Fruit fly (Drosophila melanogaster) whole organism, embryonic: Measurements from ENCODE around the gene cup.

Source experiments
- Atf6 ChIP-seq: fragments of 200-800 bp; sonication (Bioruptor generic); IDR thresholded peaks from 2 replicates; pipeline ENCODE4 v1.3.6; 2022; ENCODE audit warnings: missing biosample characterization, missing genetic modification characterization
- B-H2 ChIP-seq: fragments of 200-800 bp; sonication (Bioruptor generic); optimal IDR thresholded peaks from 2 replicates; lab custom pipeline; 2018; ENCODE audit warnings: missing biosample characterization, mild to moderate bottlenecking, missing genetic modification characterization
- BEAF-32 ChIP-seq: fragments of 200-800 bp; sonication (Bioruptor generic); optimal IDR thresholded peaks from 3 replicates; lab custom pipeline; 2017; ENCODE audit warnings: missing biosample characterization, missing genetic modification characterization, mild to moderate bottlenecking, moderate library complexity, missing genetic modification reagents
- Blimp-1 ChIP-seq: fragments of 200-800 bp; sonication (Bioruptor generic); optimal IDR thresholded peaks from 3 replicates; lab custom pipeline; 2018; ENCODE audit warnings: missing biosample characterization, missing genetic modification characterization, mild to moderate bottlenecking, moderate library complexity, missing genetic modification reagents
- CG12942 ChIP-seq: fragments of 200-800 bp; sonication (Bioruptor generic); optimal IDR thresholded peaks from 3 replicates; lab custom pipeline; 2016; ENCODE audit warnings: missing biosample characterization, missing genetic modification characterization
- CG15073 ChIP-seq: fragments of 200-800 bp; sonication (Bioruptor generic); optimal IDR thresholded peaks from 2 replicates; lab custom pipeline; 2016; ENCODE audit warnings: missing biosample characterization, missing genetic modification characterization
- CG15479 ChIP-seq: fragments of 200-800 bp; sonication (Bioruptor generic); optimal IDR thresholded peaks from 3 replicates; lab custom pipeline; 2019; ENCODE audit warnings: missing biosample characterization, mild to moderate bottlenecking, missing genetic modification characterization, moderate library complexity
- CG1602 ChIP-seq: fragments of 200-800 bp; sonication (Bioruptor generic); optimal IDR thresholded peaks from 3 replicates; lab custom pipeline; 2016; ENCODE audit warnings: missing biosample characterization, missing genetic modification characterization
- CG17385 ChIP-seq: fragments of 200-800 bp; sonication (Bioruptor generic); optimal IDR thresholded peaks from 3 replicates; lab custom pipeline; 2018; ENCODE audit warnings: missing biosample characterization, mild to moderate bottlenecking, missing genetic modification characterization
- CG33557 ChIP-seq: fragments of 200-800 bp; sonication (Bioruptor generic); optimal IDR thresholded peaks from 2 replicates; lab custom pipeline; 2019; ENCODE audit warnings: missing biosample characterization, mild to moderate bottlenecking, missing genetic modification characterization, moderate library complexity
- CG3726 ChIP-seq: fragments of 200-800 bp; sonication (Bioruptor generic); IDR thresholded peaks from 3 replicates; pipeline ENCODE4, ENCODE4 v1.3.6; 2022; ENCODE audit warnings: missing biosample characterization, missing genetic modification characterization
- CG42726 ChIP-seq: fragments of 200-800 bp; sonication (Bioruptor generic); IDR thresholded peaks from 2 replicates; pipeline ENCODE4 v1.3.6; 2022; ENCODE audit warnings: missing biosample characterization, missing genetic modification characterization; ENCODE audit not compliant: partially characterized antibody
- CG6654 ChIP-seq: fragments of 200-800 bp; sonication (Bioruptor generic); optimal IDR thresholded peaks from 2 replicates; lab custom pipeline; 2017; ENCODE audit warnings: missing biosample characterization, mild to moderate bottlenecking, missing genetic modification characterization
- CG8944 ChIP-seq: fragments of 200-800 bp; sonication (Bioruptor generic); optimal IDR thresholded peaks from 3 replicates; lab custom pipeline; 2016; ENCODE audit warnings: missing biosample characterization, missing genetic modification characterization
- CG9727 ChIP-seq: fragments of 200-800 bp; sonication (Bioruptor generic); optimal IDR thresholded peaks from 3 replicates; lab custom pipeline; 2017; ENCODE audit warnings: missing biosample characterization, mild to moderate bottlenecking, missing genetic modification characterization
- CG9932 ChIP-seq: fragments of 200-800 bp; sonication (Bioruptor generic); IDR thresholded peaks from 2 replicates; pipeline ENCODE4 v1.3.6; 2022; ENCODE audit warnings: missing biosample characterization, missing genetic modification characterization
- D ChIP-seq, 2 experiments: fragments of 200-800 bp in 1 of 2; fragments of >200 bp in 1 of 2; sonication (Bioruptor generic) in 1 of 2; optimal IDR thresholded peaks; 2 replicates in 1 of 2; 3 replicates in 1 of 2; lab custom pipeline; 2017; ENCODE audit warnings: mild to moderate bottlenecking in 1 of 2, missing biosample characterization in 1 of 2, missing genetic modification characterization in 1 of 2, missing genetic modification reagents in 1 of 2
- ERR ChIP-seq: fragments of 200-800 bp; sonication (Bioruptor generic); optimal IDR thresholded peaks from 2 replicates; lab custom pipeline; 2016; ENCODE audit warnings: missing biosample characterization, missing genetic modification characterization
- Eip74EF ChIP-seq, 2 experiments: fragments of 200-800 bp in 1 of 2; fragments of >200 bp in 1 of 2; sonication (Bioruptor generic) in 1 of 2; optimal IDR thresholded peaks; 2 replicates each; lab custom pipeline; 2017 to 2019; ENCODE audit warnings: missing biosample characterization in 2 of 2, missing genetic modification characterization in 2 of 2, mild to moderate bottlenecking in 1 of 2, moderate library complexity in 1 of 2
- Elba2 ChIP-seq: fragments of 200-800 bp; sonication (Bioruptor generic); optimal IDR thresholded peaks from 3 replicates; lab custom pipeline; 2016; ENCODE audit warnings: missing biosample characterization, missing genetic modification characterization
- HLHmδ ChIP-seq: fragments of 200-800 bp; sonication (Bioruptor generic); optimal IDR thresholded peaks from 2 replicates; lab custom pipeline; 2018; ENCODE audit warnings: missing biosample characterization, mild to moderate bottlenecking, missing genetic modification characterization, moderate library complexity
- MTF-1 ChIP-seq: fragments of 200-800 bp; sonication (Bioruptor generic); optimal IDR thresholded peaks from 2 replicates; lab custom pipeline; 2018; ENCODE audit warnings: missing biosample characterization, mild to moderate bottlenecking, missing genetic modification characterization, borderline replicate concordance
- Mrtf ChIP-seq: fragments of 200-800 bp; sonication (Bioruptor generic); IDR thresholded peaks from 3 replicates; pipeline ENCODE4 v1.3.6; 2022; ENCODE audit warnings: missing biosample characterization, missing genetic modification characterization
- Sin3A ChIP-seq: fragments of >200 bp; optimal IDR thresholded peaks from 2 replicates; lab custom pipeline; 2018
- Vsx1 ChIP-seq: fragments of 200-800 bp; sonication (Bioruptor generic); optimal IDR thresholded peaks from 2 replicates; lab custom pipeline; 2017; ENCODE audit warnings: missing biosample characterization, mild to moderate bottlenecking, missing genetic modification characterization, missing genetic modification reagents
- chm ChIP-seq: fragments of 200-800 bp; sonication (Bioruptor generic); IDR thresholded peaks from 2 replicates; pipeline ENCODE4 v1.3.6; 2022; ENCODE audit warnings: missing biosample characterization, missing genetic modification characterization
- crc ChIP-seq: fragments of 200-800 bp; sonication (Bioruptor generic); optimal IDR thresholded peaks from 2 replicates; lab custom pipeline; 2016; ENCODE audit warnings: missing biosample characterization, missing genetic modification characterization
- disco-r ChIP-seq: fragments of 200-800 bp; sonication (Bioruptor generic); optimal IDR thresholded peaks from 2 replicates; lab custom pipeline; 2016; ENCODE audit warnings: missing biosample characterization, missing genetic modification characterization
- dmrt99B ChIP-seq: fragments of 200-800 bp; sonication (Bioruptor generic); optimal IDR thresholded peaks from 2 replicates; lab custom pipeline; 2018; ENCODE audit warnings: missing biosample characterization, mild to moderate bottlenecking, missing genetic modification characterization, moderate library complexity
- exex ChIP-seq: fragments of 200-800 bp; sonication (Bioruptor generic); optimal IDR thresholded peaks from 4 replicates; lab custom pipeline; 2018; ENCODE audit warnings: missing biosample characterization, mild to moderate bottlenecking, missing genetic modification characterization, moderate library complexity
- gcm ChIP-seq: fragments of 200-800 bp; sonication (Bioruptor generic); optimal IDR thresholded peaks from 2 replicates; lab custom pipeline; 2019; ENCODE audit warnings: missing biosample characterization, mild to moderate bottlenecking, missing genetic modification characterization, moderate library complexity
- gfzf ChIP-seq: fragments of 200-800 bp; sonication (Bioruptor generic); optimal IDR thresholded peaks from 2 replicates; lab custom pipeline; 2016; ENCODE audit warnings: missing biosample characterization, mild to moderate bottlenecking, missing genetic modification characterization, moderate library complexity
- h ChIP-seq: fragments of >200 bp; optimal IDR thresholded peaks from 2 replicates; lab custom pipeline; 2017
- ind ChIP-seq: fragments of 200-800 bp; sonication (Bioruptor generic); optimal IDR thresholded peaks from 3 replicates; lab custom pipeline; 2016; ENCODE audit warnings: missing biosample characterization, missing genetic modification characterization
- kay ChIP-seq: fragments of 200-800 bp; sonication (Bioruptor generic); optimal IDR thresholded peaks from 2 replicates; lab custom pipeline; 2016; ENCODE audit warnings: missing biosample characterization, missing genetic modification characterization
- ken ChIP-seq: fragments of 200-800 bp; sonication (Bioruptor generic); IDR thresholded peaks from 3 replicates; pipeline ENCODE4 v1.3.6; 2022; ENCODE audit warnings: missing biosample characterization, missing genetic modification characterization
- knrl ChIP-seq: fragments of 200-800 bp; sonication (Bioruptor generic); IDR thresholded peaks from 3 replicates; pipeline ENCODE4 v1.3.6; 2022; ENCODE audit warnings: missing biosample characterization, missing genetic modification characterization; ENCODE audit not compliant: partially characterized antibody
- nau ChIP-seq: fragments of 200-800 bp; sonication (Bioruptor generic); optimal IDR thresholded peaks from 3 replicates; lab custom pipeline; 2017; ENCODE audit warnings: missing biosample characterization, mild to moderate bottlenecking, missing genetic modification characterization, missing genetic modification reagents
- p53 ChIP-seq: fragments of 200-800 bp; sonication (Bioruptor generic); optimal IDR thresholded peaks from 2 replicates; lab custom pipeline; 2016; ENCODE audit warnings: missing biosample characterization, missing genetic modification characterization
- phol ChIP-seq: fragments of 200-800 bp; sonication (Bioruptor generic); optimal IDR thresholded peaks from 3 replicates; lab custom pipeline; 2018; ENCODE audit warnings: missing biosample characterization, mild to moderate bottlenecking, missing genetic modification characterization, moderate library complexity
- pita ChIP-seq: fragments of 200-800 bp; sonication (Bioruptor generic); optimal IDR thresholded peaks from 2 replicates; lab custom pipeline; 2017; ENCODE audit warnings: missing biosample characterization, mild to moderate bottlenecking, missing genetic modification characterization
- pnt ChIP-seq: fragments of 200-800 bp; sonication (Bioruptor generic); optimal IDR thresholded peaks from 3 replicates; lab custom pipeline; 2016; ENCODE audit warnings: missing biosample characterization, missing genetic modification characterization
- rib ChIP-seq: fragments of 200-800 bp; sonication (Bioruptor generic); IDR thresholded peaks from 2 replicates; pipeline ENCODE4 v1.3.6; 2022; ENCODE audit warnings: missing biosample characterization, missing genetic modification characterization
- schlank ChIP-seq: fragments of 200-800 bp; sonication (Bioruptor generic); optimal IDR thresholded peaks from 2 replicates; lab custom pipeline; 2018; ENCODE audit warnings: missing biosample characterization, mild to moderate bottlenecking, missing genetic modification characterization
- slbo ChIP-seq: fragments of 200-800 bp; sonication (Bioruptor generic); IDR thresholded peaks from 2 replicates; pipeline ENCODE4 v1.3.6; 2022; ENCODE audit warnings: missing biosample characterization, missing genetic modification characterization
- so ChIP-seq: fragments of 200-800 bp; sonication (Bioruptor generic); IDR thresholded peaks from 3 replicates; pipeline ENCODE4 v1.3.6; 2022; ENCODE audit warnings: missing biosample characterization, missing genetic modification characterization
- tap ChIP-seq: fragments of 200-800 bp; optimal IDR thresholded peaks from 3 replicates; lab custom pipeline; 2019; ENCODE audit warnings: missing biosample characterization, mild to moderate bottlenecking, missing genetic modification characterization, moderate library complexity
- wek ChIP-seq: fragments of 200-800 bp; sonication (Bioruptor generic); optimal IDR thresholded peaks from 3 replicates; lab custom pipeline; 2018; ENCODE audit warnings: missing biosample characterization, mild to moderate bottlenecking, missing genetic modification characterization, moderate library complexity

The cup gene

dm6 chr2L:6683992-6684882 is 20.8 kb downstream of the cup start, which contains the start of gene Nhe3 (continued):
- TF ChIP-seq pita (GFP tag; lab: Kevin White, UChicago) (peak; percentile 7), schlank (tag; lab: Kevin White, UChicago) (peak; percentile 43), Sin3A (lab: Kevin White, UChicago) (peak; percentile 67), kay (peak; percentile 74), nau (GFP tag; lab: Kevin White, UChicago) (peak; percentile 58), tap (tag; lab: Kevin White, UChicago) (no peak), MTF-1 (GFP tag; lab: Kevin White, UChicago) (peak; percentile 14), pnt (GFP tag; lab: Kevin White, UChicago) (peak; percentile 57), CG1602 (GFP tag; lab: Kevin White, UChicago) (peak; percentile 82), h (no peak), CG6654 (GFP tag; lab: Kevin White, UChicago) (peak; percentile 40), CG17385 (GFP tag; lab: Kevin White, UChicago) (peak; percentile 71), Eip74EF (GFP tag; optimal IDR thresholded peaks at IDR 0.05; lab: Kevin White, UChicago) (peak in 1 of 2 experiments; percentile 49), gcm (GFP tag; lab: Kevin White, UChicago) (peak; percentile 63), CG3726 (GFP tag; lab: Robert Waterston, UW) (peak; percentile 29; the same call in 1 of the 3 replicates), Elba2 (GFP tag; lab: Kevin White, UChicago) (no peak), CG9727 (GFP tag; lab: Kevin White, UChicago) (peak; percentile 85), CG8944 (GFP tag; lab: Kevin White, UChicago) (peak; percentile 68), CG12942 (GFP tag; lab: Kevin White, UChicago) (peak; percentile 65), BEAF-32 (GFP tag; lab: Kevin White, UChicago) (peak; percentile 56), wek (GFP tag; lab: Kevin White, UChicago) (no peak), ind (GFP tag; lab: Kevin White, UChicago) (peak; percentile 80), phol (peak; percentile 81), knrl (peak; percentile 61; the same call in 1 of the 3 replicates), Atf6 (GFP tag; lab: Robert Waterston, UW) (peak; percentile 62; the same call in 1 of the 2 replicates), Vsx1 (GFP tag; lab: Kevin White, UChicago) (no peak), gfzf (GFP tag; lab: Kevin White, UChicago) (peak; percentile 74), D (optimal IDR thresholded peaks at IDR 0.05; lab: Kevin White, UChicago) (no peak), D (GFP tag; optimal IDR thresholded peaks at IDR 0.05; lab: Kevin White, UChicago) (peak; percentile 66), rib (GFP tag; lab: Robert Waterston, UW) (peak; percentile 68), CG15479 (GFP tag; lab: Kevin White, UChicago) (no peak), dmrt99B (tag; lab: Kevin White, UChicago) (no peak), CG33557 (peak; percentile 30), B-H2 (peak; percentile 67), crc (GFP tag; lab: Kevin White, UChicago) (peak; percentile 53), HLHmδ (no peak), CG15073 (GFP tag; lab: Kevin White, UChicago) (no peak), disco-r (GFP tag; lab: Kevin White, UChicago) (peak; percentile 63), p53 (GFP tag; lab: Kevin White, UChicago) (no peak), so (peak; percentile 86), exex (tag; lab: Kevin White, UChicago) (peak; percentile 45), CG9932 (GFP tag; lab: Robert Waterston, UW) (peak; percentile 93), Mrtf (GFP tag; lab: Robert Waterston, UW) (peak; percentile 65; the same call in 2 of the 3 replicates), chm (GFP tag; lab: Robert Waterston, UW) (0 out of 2 replicates have a peak, but pooled peaks have one; percentile 74), CG42726 (GFP tag; lab: Robert Waterston, UW) (no peak), slbo (GFP tag; lab: Robert Waterston, UW) (peak; percentile 91), ERR (peak; percentile 67), Blimp-1 (GFP tag; lab: Kevin White, UChicago) (peak; percentile 71), ken (peak; percentile 78)
